Fruit fly (Drosophila melanogaster) Kc167 (cell line): ENCODE data around the gene CG15880.

Experiments used
- Myc ChIP-seq: fragments of >200 bp; optimal IDR thresholded peaks from 2 replicates; lab custom pipeline; 2017; ENCODE audit warnings: missing external identifiers
- Sin3A ChIP-seq: fragments of >200 bp; optimal IDR thresholded peaks from 2 replicates; lab custom pipeline; 2018; ENCODE audit warnings: missing external identifiers
- h ChIP-seq: fragments of >200 bp; optimal IDR thresholded peaks from 3 replicates; lab custom pipeline; 2018; ENCODE audit warnings: missing external identifiers
- psq ChIP-seq: fragments of >200 bp; optimal IDR thresholded peaks from 2 replicates; lab custom pipeline; 2017; ENCODE audit warnings: missing external identifiers

dm6 chr2L:850727-851257 lies 33.0 kb upstream of the CG15880 start, which contains the start of gene drongo:
- no peak for TF ChIP-seq psq (lab: Kevin White, UChicago)
- TF ChIP-seq h (lab: Kevin White, UChicago) = no peak
- TF ChIP-seq Sin3A (lab: Kevin White, UChicago) = no peak
- TF ChIP-seq Myc = no peak
